Worm (Caenorhabditis elegans): Measurements from ENCODE around the gene K12H6.4.

DNA sequence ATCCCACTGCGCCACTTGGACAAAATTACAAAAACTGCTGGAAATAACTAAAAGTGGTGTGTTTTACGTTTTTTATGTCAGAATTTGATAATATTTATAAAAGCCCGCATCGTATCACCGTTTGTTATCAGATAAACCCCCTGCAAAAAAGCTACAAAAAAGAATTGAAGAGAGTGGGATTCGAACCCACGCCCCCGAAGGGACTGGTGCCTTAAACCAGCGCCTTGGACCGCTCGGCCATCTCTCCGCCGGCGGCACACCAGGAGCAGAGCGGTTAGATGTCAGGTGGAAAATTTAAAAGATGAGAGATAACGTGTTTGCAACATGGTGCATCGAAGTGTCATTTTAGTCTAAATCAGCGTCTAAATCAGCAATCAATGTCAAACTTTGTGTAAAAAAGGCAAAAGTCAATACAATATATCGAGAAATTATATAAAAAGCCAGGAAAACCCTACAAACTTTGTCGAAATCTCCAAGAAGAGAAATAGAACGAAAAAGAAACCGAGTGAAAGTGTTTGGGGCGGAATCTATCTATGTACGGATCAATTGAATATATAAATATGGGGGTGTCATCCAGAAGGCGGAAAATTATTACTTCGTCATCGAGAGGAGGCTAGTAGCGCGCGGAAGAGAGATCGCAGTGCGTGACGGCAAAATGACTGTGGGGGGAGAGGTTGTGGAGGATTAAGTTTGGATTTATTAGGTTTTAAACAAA, 37.5 kb upstream of the K12H6.4 start:
- TF ChIP-seq flt-1 (GFP tag; IDR thresholded peaks at IDR 0.05) (0 out of 2 replicates have a peak, but pooled peaks have one; percentile 57), ztf-23 (GFP tag; IDR thresholded peaks at IDR 0.05) (0 out of 2 replicates have a peak, but pooled peaks have one; percentile 7), T22C8.4 (GFP tag; IDR thresholded peaks at IDR 0.05) (no peak), klf-2 (GFP tag; conservative IDR thresholded peaks at IDR 0.05) (no peak), ref-1 (GFP tag; conservative IDR thresholded peaks at IDR 0.05) (no peak)

Measured in whole organism, midembryonic.